Fruit fly (Drosophila melanogaster) whole organism, pupa: ENCODE results near the gene CG33689.
A peak's percentile ranks its signal among the peaks of the same experiment; 100 is the strongest.

Experiments
- CG10348 ChIP-seq: fragments of 200-800 bp; sonication (Bioruptor generic); IDR thresholded peaks from 2 replicates; pipeline ENCODE4 v1.3.6; 2022; ENCODE audit warnings: missing biosample characterization, missing genetic modification characterization
- CG12605 ChIP-seq: fragments of 200-800 bp; sonication (Bioruptor generic); IDR thresholded peaks from 2 replicates; pipeline ENCODE4 v1.3.6; 2022; ENCODE audit warnings: missing biosample characterization, missing genetic modification characterization
- CG13204 ChIP-seq: fragments of 200-800 bp; sonication (Bioruptor generic); optimal IDR thresholded peaks from 2 replicates; lab custom pipeline; 2018; ENCODE audit warnings: missing biosample characterization, mild to moderate bottlenecking, missing genetic modification characterization, moderate library complexity
- CG14655 ChIP-seq: fragments of 200-800 bp; sonication (Bioruptor generic); optimal IDR thresholded peaks from 3 replicates; lab custom pipeline; 2017; ENCODE audit warnings: mild to moderate bottlenecking, missing biosample characterization, missing genetic modification reagents, missing genetic modification characterization
- CG15710 ChIP-seq: fragments of 200-800 bp; sonication (Bioruptor generic); optimal IDR thresholded peaks from 2 replicates; lab custom pipeline; 2018; ENCODE audit warnings: missing biosample characterization, mild to moderate bottlenecking, missing genetic modification characterization, moderate library complexity
- CG17806 ChIP-seq: fragments of 200-800 bp; sonication (Bioruptor generic); optimal IDR thresholded peaks from 2 replicates; lab custom pipeline; 2018; ENCODE audit warnings: missing biosample characterization, mild to moderate bottlenecking, missing genetic modification characterization, moderate library complexity
- CG32121 ChIP-seq: fragments of 200-800 bp; sonication (Bioruptor generic); IDR thresholded peaks from 2 replicates; pipeline ENCODE4 v1.3.6; 2022; ENCODE audit warnings: missing biosample characterization, missing genetic modification characterization
- CG34367 ChIP-seq: fragments of 200-800 bp; sonication (Bioruptor generic); optimal IDR thresholded peaks from 2 replicates; lab custom pipeline; 2018; ENCODE audit warnings: missing biosample characterization, mild to moderate bottlenecking, missing genetic modification characterization
- CG4496 ChIP-seq: fragments of 200-800 bp; sonication (Bioruptor generic); IDR thresholded peaks from 3 replicates; pipeline ENCODE4 v1.3.6; 2022; ENCODE audit warnings: missing biosample characterization, missing genetic modification characterization
- CG8159 ChIP-seq: fragments of 200-800 bp; sonication (Bioruptor generic); optimal IDR thresholded peaks from 3 replicates; lab custom pipeline; 2018; ENCODE audit warnings: missing biosample characterization, mild to moderate bottlenecking, missing genetic modification characterization, moderate library complexity
- CG8301 ChIP-seq: fragments of 200-800 bp; sonication (Bioruptor generic); optimal IDR thresholded peaks from 2 replicates; lab custom pipeline; 2018; ENCODE audit warnings: missing biosample characterization, mild to moderate bottlenecking, missing genetic modification characterization
- CG9948 ChIP-seq: fragments of 200-800 bp; sonication (Bioruptor generic); optimal IDR thresholded peaks from 2 replicates; lab custom pipeline; 2018; ENCODE audit warnings: missing biosample characterization, mild to moderate bottlenecking, missing genetic modification characterization, moderate library complexity
- D1 ChIP-seq: fragments of 200-800 bp; sonication (Bioruptor generic); optimal IDR thresholded peaks from 2 replicates; lab custom pipeline; 2018; ENCODE audit warnings: missing biosample characterization, mild to moderate bottlenecking, missing genetic modification characterization, moderate library complexity
- EcR ChIP-seq: fragments of 200-800 bp; sonication (Bioruptor generic); optimal IDR thresholded peaks from 3 replicates; lab custom pipeline; 2019; ENCODE audit warnings: missing biosample characterization, missing genetic modification characterization, mild to moderate bottlenecking, moderate library complexity, missing genetic modification reagents
- Ets98B ChIP-seq: fragments of 200-800 bp; sonication (Bioruptor generic); IDR thresholded peaks from 2 replicates; pipeline ENCODE4 v1.3.6; 2022; ENCODE audit warnings: missing biosample characterization, missing genetic modification characterization
- Pif1A ChIP-seq: fragments of 200-800 bp; sonication (Bioruptor generic); optimal IDR thresholded peaks from 3 replicates; lab custom pipeline; 2016; ENCODE audit warnings: missing biosample characterization, missing genetic modification characterization
- Pif1B ChIP-seq: fragments of 200-800 bp; sonication (Bioruptor generic); optimal IDR thresholded peaks from 3 replicates; lab custom pipeline; 2016; ENCODE audit warnings: missing biosample characterization, missing genetic modification characterization
- Snoo ChIP-seq: fragments of 200-800 bp; sonication (Bioruptor generic); optimal IDR thresholded peaks from 3 replicates; lab custom pipeline; 2017; ENCODE audit warnings: missing biosample characterization, mild to moderate bottlenecking, missing genetic modification characterization, inconsistent platforms
- fd96Ca ChIP-seq: fragments of 200-800 bp; sonication (Bioruptor generic); IDR thresholded peaks from 3 replicates; pipeline ENCODE4 v1.3.6; 2022; ENCODE audit warnings: missing biosample characterization, missing genetic modification characterization
- gl ChIP-seq: fragments of 200-800 bp; sonication (Bioruptor generic); optimal IDR thresholded peaks from 2 replicates; lab custom pipeline; 2018; ENCODE audit warnings: missing biosample characterization, mild to moderate bottlenecking, missing genetic modification characterization
- rn ChIP-seq: fragments of 200-800 bp; sonication (Bioruptor generic); IDR thresholded peaks from 2 replicates; pipeline ENCODE4 v1.3.6; 2022; ENCODE audit warnings: missing biosample characterization, missing genetic modification characterization

CG33689 gene

dm6 chr3L:16157251-16158190, 42.5 kb upstream of the CG33689 start:
- TF ChIP-seq CG4496 (GFP tag; lab: Robert Waterston, UW): peak; percentile 47; the same call in 2 of the 3 replicates
- no peak for TF ChIP-seq fd96Ca (GFP tag; lab: Robert Waterston, UW)
- TF ChIP-seq CG8159: peak; percentile 57
- TF ChIP-seq Pif1B: peak; percentile 43
- TF ChIP-seq Snoo (tag; lab: Kevin White, UChicago): no peak
- TF ChIP-seq CG15710 (tag; lab: Kevin White, UChicago): peak; percentile 31
- TF ChIP-seq gl (tag; lab: Kevin White, UChicago): no peak
- TF ChIP-seq CG12605 (GFP tag; lab: Robert Waterston, UW): no peak
- peak; percentile 69 for TF ChIP-seq CG14655
- TF ChIP-seq CG17806 (tag; lab: Kevin White, UChicago): peak; percentile 50
- TF ChIP-seq EcR (GFP tag; lab: Kevin White, UChicago): no peak
- TF ChIP-seq Pif1A (GFP tag; lab: Kevin White, UChicago): peak; percentile 69
- no peak for TF ChIP-seq Ets98B (GFP tag; lab: Robert Waterston, UW)
- peak; percentile 61 for TF ChIP-seq CG9948
- TF ChIP-seq CG34367 (tag; lab: Kevin White, UChicago): peak; percentile 9
- TF ChIP-seq CG32121 (GFP tag; lab: Robert Waterston, UW): no peak
- no peak for TF ChIP-seq CG13204 (GFP tag; lab: Kevin White, UChicago)
- peak; percentile 32 for TF ChIP-seq D1 (tag; lab: Kevin White, UChicago)
- TF ChIP-seq rn (GFP tag; lab: Robert Waterston, UW): 0 out of 2 replicates have a peak, but pooled peaks have one; percentile 22
- peak; percentile 71 for TF ChIP-seq CG8301 (tag; lab: Kevin White, UChicago)
- TF ChIP-seq CG10348 (GFP tag; lab: Robert Waterston, UW): no peak
- TF ChIP-seq, all 21 proteins: peak for 12

dm6 chr3L:16158322-16158721, 41.7 kb upstream of the CG33689 start:
- TF ChIP-seq EcR (GFP tag; lab: Kevin White, UChicago) (peak; percentile 71), Ets98B (GFP tag; lab: Robert Waterston, UW) (peak; percentile 29; the same call in 1 of the 2 replicates), CG8301 (tag; lab: Kevin White, UChicago) (no peak)
- TF ChIP-seq, all 21 proteins: peak for 2

- TF ChIP-seq CG15710 (tag; lab: Kevin White, UChicago) (no peak), Pif1A (GFP tag; lab: Kevin White, UChicago) (no peak), CG32121 (GFP tag; lab: Robert Waterston, UW) (no peak), CG8301 (tag; lab: Kevin White, UChicago) (no peak), Snoo (tag; lab: Kevin White, UChicago) (peak; percentile 19), CG13204 (GFP tag; lab: Kevin White, UChicago) (no peak), CG34367 (tag; lab: Kevin White, UChicago) (no peak), CG8159 (no peak), CG17806 (tag; lab: Kevin White, UChicago) (no peak), EcR (GFP tag; lab: Kevin White, UChicago) (peak; percentile 41), CG12605 (GFP tag; lab: Robert Waterston, UW) (no peak), D1 (tag; lab: Kevin White, UChicago) (no peak), gl (tag; lab: Kevin White, UChicago) (peak; percentile 45)
Measured at dm6 chr3L:16159161-16160072, 40.6 kb upstream of the CG33689 start.

dm6 chr3L:16160073-16160398, 40.0 kb upstream of the CG33689 start:
- no peak for TF ChIP-seq CG34367 (tag; lab: Kevin White, UChicago)
- no peak for TF ChIP-seq CG17806 (tag; lab: Kevin White, UChicago)
- TF ChIP-seq CG9948: no peak

- TF ChIP-seq CG9948: peak; percentile 31
- no peak for TF ChIP-seq EcR (GFP tag; lab: Kevin White, UChicago)
- peak; percentile 40 for TF ChIP-seq CG15710 (tag; lab: Kevin White, UChicago)
- TF ChIP-seq CG12605 (GFP tag; lab: Robert Waterston, UW): no peak
- no peak for TF ChIP-seq Snoo (tag; lab: Kevin White, UChicago)
- TF ChIP-seq Pif1A (GFP tag; lab: Kevin White, UChicago): peak; percentile 4
- peak; percentile 7 for TF ChIP-seq CG8159
- 0 out of 3 replicates have a peak, but pooled peaks have one; percentile 20 for TF ChIP-seq fd96Ca (GFP tag; lab: Robert Waterston, UW)
- no peak for TF ChIP-seq rn (GFP tag; lab: Robert Waterston, UW)
- TF ChIP-seq CG8301 (tag; lab: Kevin White, UChicago): peak; percentile 60
- TF ChIP-seq CG32121 (GFP tag; lab: Robert Waterston, UW): 0 out of 2 replicates have a peak, but pooled peaks have one; percentile 38
- TF ChIP-seq CG10348 (GFP tag; lab: Robert Waterston, UW): no peak
- TF ChIP-seq Ets98B (GFP tag; lab: Robert Waterston, UW): no peak
- peak; percentile 36 for TF ChIP-seq CG17806 (tag; lab: Kevin White, UChicago)
- TF ChIP-seq CG14655: peak; percentile 63
- TF ChIP-seq Pif1B: no peak
Measured at dm6 chr3L:16160420-16161069, 39.5 kb upstream of the CG33689 start.
